Fruit fly (Drosophila melanogaster): Measurements from ENCODE around the gene Ald1.

Gene Ald1

DNA sequence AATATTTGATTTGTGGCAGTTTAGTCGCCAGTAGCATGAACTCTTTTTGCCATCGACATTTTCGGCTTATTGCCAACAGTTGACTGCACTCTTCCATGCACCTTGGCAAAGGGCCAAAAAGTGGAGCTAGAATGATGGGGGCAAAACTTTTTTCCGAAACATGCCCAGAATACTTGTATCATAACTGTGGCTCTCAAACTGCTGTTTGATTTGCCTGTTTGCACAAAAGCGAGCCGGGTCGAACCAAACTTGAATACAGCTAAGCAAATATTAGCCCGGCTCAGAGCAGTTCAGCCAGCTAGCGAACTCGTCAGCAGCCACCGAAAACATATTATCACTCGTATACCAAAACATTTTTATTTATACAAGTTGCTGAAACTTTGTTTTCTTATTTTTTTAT lies 22.4 kb downstream of the Ald1 start (continued):
- no peak for TF ChIP-seq CG4617 (GFP tag; optimal IDR thresholded peaks at IDR 0.05; ENCODE audit: borderline replicate concordance)
- peak; percentile 29 for TF ChIP-seq pb (GFP tag; optimal IDR thresholded peaks at IDR 0.05)
- no peak for TF ChIP-seq vnd (GFP tag; IDR thresholded peaks at IDR 0.05; ENCODE audit: partially characterized antibody)
- TF ChIP-seq pzg (GFP tag; optimal IDR thresholded peaks at IDR 0.05): no peak
- peak; percentile 49 for TF ChIP-seq CG4328 (GFP tag; optimal IDR thresholded peaks at IDR 0.05)
- TF ChIP-seq sisA (GFP tag; IDR thresholded peaks at IDR 0.05): no peak
- peak; percentile 53 for TF ChIP-seq Xrp1 (GFP tag; IDR thresholded peaks at IDR 0.05)
- no peak for TF ChIP-seq abd-A (tag; optimal IDR thresholded peaks at IDR 0.05)
- peak; percentile 59 for TF ChIP-seq slbo (GFP tag; IDR thresholded peaks at IDR 0.05)
- TF ChIP-seq CG30403 (GFP tag; optimal IDR thresholded peaks at IDR 0.05): no peak
- TF ChIP-seq luna (GFP tag; optimal IDR thresholded peaks at IDR 0.05): no peak
- TF ChIP-seq fd102C (GFP tag; optimal IDR thresholded peaks at IDR 0.05): no peak
- peak; percentile 30 for TF ChIP-seq NK7.1 (GFP tag; optimal IDR thresholded peaks at IDR 0.05)
- 0 out of 2 replicates have a peak, but pooled peaks have one; percentile 37 for TF ChIP-seq CG16779 (GFP tag; IDR thresholded peaks at IDR 0.05)
- TF ChIP-seq Ada2b (GFP tag; IDR thresholded peaks at IDR 0.05): 0 out of 2 replicates have a peak, but pooled peaks have one; percentile 6
- TF ChIP-seq CG18619 (GFP tag; optimal IDR thresholded peaks at IDR 0.05): peak; percentile 67
- peak; percentile 70 for TF ChIP-seq Asciz (GFP tag; optimal IDR thresholded peaks at IDR 0.05)
- TF ChIP-seq Gsc (GFP tag; IDR thresholded peaks at IDR 0.05): no peak
- peak; percentile 76 for TF ChIP-seq Meics (GFP tag; optimal IDR thresholded peaks at IDR 0.05)
- TF ChIP-seq CrebB (tag; optimal IDR thresholded peaks at IDR 0.05): peak; percentile 12
- TF ChIP-seq chif (GFP tag; optimal IDR thresholded peaks at IDR 0.05): peak in 1 of 2 experiments; percentile 23
- TF ChIP-seq sr (GFP tag; IDR thresholded peaks at IDR 0.05): 0 out of 3 replicates have a peak, but pooled peaks have one; percentile 9
- no peak for TF ChIP-seq CG9215 (GFP tag; IDR thresholded peaks at IDR 0.05)
- no peak for TF ChIP-seq GATAe (GFP tag; conservative IDR thresholded peaks at IDR 0.05)
- TF ChIP-seq CG15073 (GFP tag; optimal IDR thresholded peaks at IDR 0.05): no peak
- TF ChIP-seq ind (GFP tag; optimal IDR thresholded peaks at IDR 0.05): no peak
- no peak for TF ChIP-seq CTCF (GFP tag; optimal IDR thresholded peaks at IDR 0.05)
- peak; percentile 48 for TF ChIP-seq fd3F (GFP tag; optimal IDR thresholded peaks at IDR 0.05)
- no peak for TF ChIP-seq pan (optimal IDR thresholded peaks at IDR 0.05)
- peak in 1 of 2 experiments; percentile 66 for TF ChIP-seq pan (GFP tag; optimal IDR thresholded peaks at IDR 0.05 in 1 of 2, IDR thresholded peaks at IDR 0.05 in 1 of 2)
- no peak for TF ChIP-seq Hr78 (GFP tag; optimal IDR thresholded peaks at IDR 0.05)
- TF ChIP-seq tup (GFP tag; optimal IDR thresholded peaks at IDR 0.05): peak; percentile 18
- TF ChIP-seq Neu2 (GFP tag; optimal IDR thresholded peaks at IDR 0.05; ENCODE audit: borderline replicate concordance): no peak
- TF ChIP-seq pho (GFP tag; optimal IDR thresholded peaks at IDR 0.05): peak; percentile 62
- peak; percentile 10 for TF ChIP-seq Sry-δ (GFP tag; optimal IDR thresholded peaks at IDR 0.05)
- TF ChIP-seq gsb (GFP tag; IDR thresholded peaks at IDR 0.05): peak; percentile 65; the same call in 1 of the 2 replicates
- TF ChIP-seq ems (GFP tag; optimal IDR thresholded peaks at IDR 0.05): peak; percentile 30
- TF ChIP-seq CG14860 (GFP tag; IDR thresholded peaks at IDR 0.05; ENCODE audit: partially characterized antibody): no peak
- peak; percentile 60 for TF ChIP-seq E2f1 (GFP tag; IDR thresholded peaks at IDR 0.05)
- no peak for TF ChIP-seq dmrt11E (tag; optimal IDR thresholded peaks at IDR 0.05)
- no peak for TF ChIP-seq bbx (GFP tag; IDR thresholded peaks at IDR 0.05; ENCODE audit: partially characterized antibody)
- TF ChIP-seq YL-1 (GFP tag; optimal IDR thresholded peaks at IDR 0.05): no peak
- no peak for TF ChIP-seq CG6689 (GFP tag; IDR thresholded peaks at IDR 0.05)
- no peak for TF ChIP-seq CG17186 (GFP tag; optimal IDR thresholded peaks at IDR 0.05)
- TF ChIP-seq CG18764 (GFP tag; optimal IDR thresholded peaks at IDR 0.05): peak; percentile 41
- TF ChIP-seq Mad (GFP tag; optimal IDR thresholded peaks at IDR 0.05): peak; percentile 10
- TF ChIP-seq sob (GFP tag; IDR thresholded peaks at IDR 0.05): peak; percentile 70
- TF ChIP-seq CG10267 (tag; optimal IDR thresholded peaks at IDR 0.05): no peak
- peak; percentile 67 for TF ChIP-seq CG15011 (GFP tag; optimal IDR thresholded peaks at IDR 0.05)
- TF ChIP-seq CG5245 (GFP tag; optimal IDR thresholded peaks at IDR 0.05): no peak
- no peak for TF ChIP-seq so (GFP tag; IDR thresholded peaks at IDR 0.05)
- no peak for TF ChIP-seq Sin3A (optimal IDR thresholded peaks at IDR 0.05)
